Worm (Caenorhabditis elegans) whole organism, L3 larva: ENCODE results near the gene F47G3.3.
A peak's percentile ranks its signal among the peaks of the same experiment; 100 is the strongest.

Source experiments
- R02D3.7 ChIP-seq: fragments of 150-350 bp; optimal IDR thresholded peaks from 2 replicates; lab custom pipeline; 2014; ENCODE audit warnings: missing biosample characterization, missing genetic modification characterization
- aly-2 ChIP-seq: fragments of 150-350 bp; optimal IDR thresholded peaks from 2 replicates; lab custom pipeline; 2014; ENCODE audit warnings: missing biosample characterization, missing genetic modification characterization
- ama-1 ChIP-seq: fragments of 150-350 bp; optimal IDR thresholded peaks from 2 replicates; lab custom pipeline; 2018
- ceh-28 ChIP-seq: fragments of 150-350 bp; optimal IDR thresholded peaks from 2 replicates; lab custom pipeline; 2014; ENCODE audit warnings: missing biosample characterization, missing genetic modification reagents, missing genetic modification characterization
- ceh-82 ChIP-seq: fragments of 150-350 bp; optimal IDR thresholded peaks from 2 replicates; lab custom pipeline; 2014; ENCODE audit warnings: missing biosample characterization, missing genetic modification characterization
- ceh-9 ChIP-seq: sonication (generic microtip); optimal IDR thresholded peaks from 2 replicates; lab custom pipeline; 2018; ENCODE audit warnings: missing biosample characterization, missing genetic modification characterization
- daf-12 ChIP-seq: fragments of 150-350 bp; optimal IDR thresholded peaks from 2 replicates; lab custom pipeline; 2014; ENCODE audit warnings: missing biosample characterization, missing genetic modification reagents, missing genetic modification characterization
- egl-27 ChIP-seq: sonication (generic microtip); optimal IDR thresholded peaks from 4 replicates; lab custom pipeline; 2017; ENCODE audit warnings: missing biosample characterization, missing genetic modification reagents, missing genetic modification characterization
- egl-5 ChIP-seq: fragments of 150-350 bp; optimal IDR thresholded peaks from 2 replicates; lab custom pipeline; 2017; ENCODE audit warnings: missing biosample characterization, missing genetic modification reagents, missing genetic modification characterization, inconsistent platforms
- elt-1 ChIP-seq: fragments of 150-350 bp; optimal IDR thresholded peaks from 2 replicates; lab custom pipeline; 2014; ENCODE audit warnings: missing biosample characterization, missing genetic modification characterization
- elt-2 ChIP-seq: sonication (generic microtip); optimal IDR thresholded peaks from 2 replicates; lab custom pipeline; 2016; ENCODE audit warnings: missing genetic modification reagents, mild to moderate bottlenecking, missing genetic modification characterization, missing compliant biosample characterization
- elt-3 ChIP-seq, 3 experiments: fragments of 150-350 bp in 1 of 3; sonication (generic microtip) in 2 of 3; optimal IDR thresholded peaks; 2 replicates in 2 of 3; 4 replicates in 1 of 3; lab custom pipeline; 2014 to 2017; ENCODE audit warnings: missing biosample characterization in 3 of 3, missing genetic modification characterization in 3 of 3
- eor-1 ChIP-seq, 2 experiments: fragments of 150-350 bp; optimal IDR thresholded peaks; 2 replicates each; lab custom pipeline; 2014 to 2018; ENCODE audit warnings: missing biosample characterization in 2 of 2, missing genetic modification characterization in 2 of 2
- fkh-10 ChIP-seq: sonication (generic microtip); optimal IDR thresholded peaks from 2 replicates; lab custom pipeline; 2017; ENCODE audit warnings: missing biosample characterization, missing genetic modification reagents, missing genetic modification characterization
- fkh-2 ChIP-seq: fragments of 150-350 bp; optimal IDR thresholded peaks from 2 replicates; lab custom pipeline; 2014; ENCODE audit warnings: missing biosample characterization, missing genetic modification reagents, missing genetic modification characterization
- fos-1 ChIP-seq: fragments of 150-350 bp; optimal IDR thresholded peaks from 2 replicates; lab custom pipeline; 2014; ENCODE audit warnings: missing biosample characterization, missing genetic modification characterization
- hmg-11 ChIP-seq: sonication (generic microtip); optimal IDR thresholded peaks from 2 replicates; lab custom pipeline; 2016; ENCODE audit warnings: missing genetic modification characterization, missing compliant biosample characterization
- jun-1 ChIP-seq: fragments of 150-350 bp; optimal IDR thresholded peaks from 2 replicates; lab custom pipeline; 2014; ENCODE audit warnings: missing biosample characterization, missing genetic modification reagents, missing genetic modification characterization
- lin-15B ChIP-seq: fragments of 150-350 bp; optimal IDR thresholded peaks from 2 replicates; lab custom pipeline; 2014; ENCODE audit warnings: missing biosample characterization, missing genetic modification characterization
- lin-39 ChIP-seq: fragments of 150-350 bp; optimal IDR thresholded peaks from 2 replicates; lab custom pipeline; 2018; ENCODE audit warnings: missing biosample characterization, missing genetic modification reagents, missing genetic modification characterization
- lsy-12 ChIP-seq: sonication (generic microtip); optimal IDR thresholded peaks from 2 replicates; lab custom pipeline; 2016; ENCODE audit warnings: mild to moderate bottlenecking, missing genetic modification characterization, missing compliant biosample characterization
- mdl-1 ChIP-seq: fragments of 150-350 bp; optimal IDR thresholded peaks from 2 replicates; lab custom pipeline; 2014; ENCODE audit warnings: missing biosample characterization, missing genetic modification characterization
- mml-1 ChIP-seq: fragments of 150-350 bp; sonication (generic microtip); optimal IDR thresholded peaks from 3 replicates; lab custom pipeline; 2014; ENCODE audit warnings: missing biosample characterization, missing genetic modification characterization
- nfya-1 ChIP-seq: sonication (generic microtip); optimal IDR thresholded peaks from 2 replicates; lab custom pipeline; 2017; ENCODE audit warnings: missing genetic modification characterization, mild to moderate bottlenecking, missing compliant biosample characterization, antibody characterized with exemption, moderate library complexity; ENCODE audit not compliant: insufficient read depth
- nhr-12 ChIP-seq: fragments of 150-350 bp; optimal IDR thresholded peaks from 2 replicates; lab custom pipeline; 2014; ENCODE audit warnings: missing biosample characterization, missing genetic modification characterization
- nhr-237 ChIP-seq: fragments of 150-350 bp; optimal IDR thresholded peaks from 2 replicates; lab custom pipeline; 2014; ENCODE audit warnings: missing biosample characterization, missing genetic modification characterization
- nhr-25 ChIP-seq: sonication (generic microtip); optimal IDR thresholded peaks from 2 replicates; lab custom pipeline; 2017; ENCODE audit warnings: missing biosample characterization, missing genetic modification characterization
- nhr-28 ChIP-seq: fragments of 150-350 bp; optimal IDR thresholded peaks from 2 replicates; lab custom pipeline; 2014; ENCODE audit warnings: missing biosample characterization, missing genetic modification characterization
- nhr-43 ChIP-seq: sonication (generic microtip); optimal IDR thresholded peaks from 2 replicates; lab custom pipeline; 2016; ENCODE audit warnings: mild to moderate bottlenecking, missing genetic modification characterization, missing compliant biosample characterization; ENCODE audit not compliant: poor library complexity, severe bottlenecking
- nhr-67 ChIP-seq: fragments of 150-350 bp; optimal IDR thresholded peaks from 2 replicates; lab custom pipeline; 2014; ENCODE audit warnings: missing biosample characterization, missing genetic modification characterization
- nhr-76 ChIP-seq: fragments of 150-350 bp; sonication (generic microtip); optimal IDR thresholded peaks from 5 replicates; lab custom pipeline; 2014; ENCODE audit warnings: missing biosample characterization, missing genetic modification characterization
- pha-4 ChIP-seq: fragments of 150-350 bp; optimal IDR thresholded peaks from 2 replicates; lab custom pipeline; 2014; ENCODE audit warnings: missing biosample characterization, missing genetic modification reagents, missing genetic modification characterization
- pqm-1 ChIP-seq: fragments of 150-350 bp; optimal IDR thresholded peaks from 2 replicates; lab custom pipeline; 2017; ENCODE audit warnings: missing biosample characterization, missing genetic modification characterization, inconsistent platforms
- sea-2 ChIP-seq: fragments of 150-350 bp; sonication (generic microtip); optimal IDR thresholded peaks from 4 replicates; lab custom pipeline; 2014; ENCODE audit warnings: missing biosample characterization, missing genetic modification reagents, missing genetic modification characterization
- skn-1 ChIP-seq: fragments of 150-350 bp; optimal IDR thresholded peaks from 2 replicates; lab custom pipeline; 2014; ENCODE audit warnings: missing biosample characterization, missing genetic modification characterization
- snpc-4 ChIP-seq: fragments of 150-350 bp; optimal IDR thresholded peaks from 2 replicates; lab custom pipeline; 2014; ENCODE audit warnings: missing biosample characterization, missing genetic modification characterization
- tbx-2 ChIP-seq: sonication (generic microtip); optimal IDR thresholded peaks from 2 replicates; lab custom pipeline; 2016; ENCODE audit warnings: mild to moderate bottlenecking, missing genetic modification characterization, missing compliant biosample characterization
- unc-62 ChIP-seq: fragments of 150-350 bp; sonication (generic microtip); optimal IDR thresholded peaks from 4 replicates; lab custom pipeline; 2014; ENCODE audit warnings: missing biosample characterization, missing genetic modification reagents, missing genetic modification characterization
- zag-1 ChIP-seq: fragments of 150-350 bp; optimal IDR thresholded peaks from 2 replicates; lab custom pipeline; 2014; ENCODE audit warnings: missing biosample characterization, missing genetic modification characterization
- ztf-11 ChIP-seq: fragments of 150-350 bp; optimal IDR thresholded peaks from 2 replicates; lab custom pipeline; 2014; ENCODE audit warnings: missing biosample characterization, missing genetic modification characterization
- ztf-4 ChIP-seq: fragments of 150-350 bp; optimal IDR thresholded peaks from 2 replicates; lab custom pipeline; 2014; ENCODE audit warnings: missing biosample characterization, missing genetic modification characterization

F47G3.3 gene

ce11 chrX:2347962-2348361 is 27.8 kb upstream of the F47G3.3 start:
- TF ChIP-seq fos-1 (no peak), pqm-1 (no peak), pha-4 (no peak), ztf-4 (no peak), lin-15B (tag; lab: Kevin White, UChicago) (no peak), fkh-10 (GFP tag; lab: Kevin White, UChicago) (no peak), nhr-76 (tag; lab: Kevin White, UChicago) (no peak), aly-2 (tag; lab: Kevin White, UChicago) (no peak), nfya-1 (no peak), egl-27 (tag; lab: Kevin White, UChicago) (no peak), nhr-12 (tag; lab: Kevin White, UChicago) (no peak)

DNA sequence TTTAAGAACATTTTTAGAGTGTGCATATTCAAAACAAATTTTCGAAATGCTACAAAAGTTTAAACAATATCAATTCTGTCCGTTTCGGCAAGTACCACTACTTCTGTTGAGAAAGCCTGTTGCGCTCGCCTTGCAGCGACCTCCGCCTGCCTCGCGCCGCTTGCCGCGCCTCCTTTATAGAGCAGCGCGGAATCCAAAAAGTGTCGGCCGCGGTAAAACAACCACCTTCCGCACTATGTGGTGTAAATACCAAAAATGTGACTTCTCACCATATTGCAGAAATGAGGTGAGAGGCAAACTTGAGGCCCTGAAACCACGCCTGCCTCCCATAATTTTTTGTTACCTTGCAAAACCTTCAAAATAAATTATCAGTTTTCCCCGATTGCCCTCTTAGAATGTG is 22.9 kb upstream of the F47G3.3 start:
- no peak for TF ChIP-seq ztf-11
- no peak for TF ChIP-seq nhr-25 (tag; lab: Kevin White, UChicago)
- TF ChIP-seq fkh-10 (GFP tag; lab: Kevin White, UChicago): no peak
- TF ChIP-seq nhr-28 (tag; lab: Kevin White, UChicago): no peak
- TF ChIP-seq snpc-4 (tag; lab: Kevin White, UChicago): no peak
- TF ChIP-seq unc-62 (GFP tag; lab: Kevin White, UChicago): no peak
- TF ChIP-seq ama-1 (lab: Kevin White, UChicago): no peak
- TF ChIP-seq egl-5: no peak
- no peak for TF ChIP-seq daf-12 (tag; lab: Kevin White, UChicago)
- TF ChIP-seq fkh-2 (tag; lab: Kevin White, UChicago): no peak
- no peak for TF ChIP-seq elt-1 (tag; lab: Kevin White, UChicago)
- no peak for TF ChIP-seq ztf-4
- no peak for TF ChIP-seq nhr-12 (tag; lab: Kevin White, UChicago)
- TF ChIP-seq pha-4: no peak
- no peak for TF ChIP-seq lin-39 (tag; lab: Kevin White, UChicago)
- no peak for TF ChIP-seq egl-27 (tag; lab: Kevin White, UChicago)
- TF ChIP-seq tbx-2: no peak
- no peak for TF ChIP-seq nhr-237 (tag; lab: Kevin White, UChicago)
- no peak for TF ChIP-seq hmg-11
- TF ChIP-seq nfya-1: no peak
- TF ChIP-seq, all 47 proteins: peak for 0

DNA sequence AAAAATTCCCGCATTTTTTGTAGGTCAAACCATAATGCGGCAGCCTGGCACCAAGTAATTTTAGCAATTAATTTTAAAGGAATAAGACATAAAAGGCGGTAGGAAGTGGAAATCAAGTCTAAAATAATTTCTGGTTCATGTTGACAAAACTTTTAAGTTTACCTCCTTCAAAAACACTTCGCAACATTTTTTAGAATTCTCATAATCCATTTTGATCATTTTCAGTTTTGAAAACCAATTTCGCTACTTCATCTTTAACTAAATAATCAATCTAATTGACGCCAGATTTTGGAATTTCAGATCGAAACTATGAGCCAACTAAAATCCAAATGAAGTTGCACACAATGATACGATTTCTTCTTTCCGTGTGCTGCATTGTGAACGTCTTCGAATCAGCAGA is 16.0 kb upstream of the F47G3.3 start, which contains the start of gene lgc-40:
Gene lgc-40 (plus strand): TSS at position 301 of the 400 bp plus-strand sequence.
- TF ChIP-seq elt-3 (tag; optimal IDR thresholded peaks at IDR 0.05; lab: Kevin White, UChicago): no peak

DNA sequence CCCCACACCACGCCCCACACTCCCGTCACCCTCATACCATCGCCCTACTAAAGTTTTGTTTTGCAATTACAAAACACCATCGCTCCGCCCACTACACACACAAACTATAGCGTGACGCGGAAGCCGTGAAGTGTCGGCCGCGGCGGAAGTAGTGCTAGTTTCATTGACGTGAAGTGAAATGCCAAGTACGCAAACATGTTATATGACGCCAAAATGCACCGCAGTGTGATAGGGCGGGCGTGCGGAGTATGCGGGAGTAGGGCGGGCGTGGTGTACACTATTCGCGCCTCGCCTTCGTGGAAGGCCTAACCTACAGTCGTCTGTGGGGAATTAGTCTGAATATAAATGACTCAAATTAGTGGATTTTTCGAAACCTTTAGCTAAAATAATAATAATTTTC is 12.9 kb upstream of the F47G3.3 start:
- TF ChIP-seq pha-4 (no peak), jun-1 (tag; lab: Kevin White, UChicago) (no peak), lsy-12 (tag; lab: Kevin White, UChicago) (no peak), nhr-25 (tag; lab: Kevin White, UChicago) (no peak), aly-2 (tag; lab: Kevin White, UChicago) (no peak)

DNA sequence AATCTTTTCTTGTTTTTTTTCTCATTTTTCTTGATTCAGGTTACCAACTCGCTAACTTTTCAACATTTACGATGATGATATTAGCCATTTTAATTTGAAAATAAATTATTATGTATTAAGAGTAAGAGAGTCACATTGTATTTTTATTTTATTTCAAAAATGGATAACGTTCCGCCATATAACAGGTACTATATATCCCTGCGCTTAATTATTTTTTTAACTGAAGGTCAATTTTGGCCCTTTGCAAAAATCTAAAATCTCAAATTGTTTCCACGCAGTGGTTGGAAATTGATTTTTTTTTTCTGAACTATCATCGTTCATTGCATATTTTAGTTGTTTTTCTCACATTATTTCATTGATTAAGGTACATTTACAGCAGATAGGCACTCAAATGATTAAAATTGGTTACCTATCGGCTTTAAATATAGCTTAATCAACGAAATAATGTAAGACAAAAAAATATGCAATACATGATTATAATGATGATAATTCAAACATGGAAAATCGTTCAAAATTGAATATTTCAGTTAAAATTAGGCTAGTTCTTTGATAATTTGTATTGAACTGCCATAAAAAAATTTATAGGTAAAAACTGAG is 11.0 kb upstream of the F47G3.3 start:
- TF ChIP-seq daf-12 (tag; lab: Kevin White, UChicago) (peak; percentile 45), mml-1 (tag; lab: Kevin White, UChicago) (no peak), nfya-1 (peak; percentile 51), nhr-25 (tag; lab: Kevin White, UChicago) (peak; percentile 85), elt-2 (peak; percentile 74), hmg-11 (peak; percentile 81), ztf-4 (peak; percentile 70), ceh-28 (peak; percentile 98), ceh-82 (tag; lab: Kevin White, UChicago) (peak; percentile 94), ceh-9 (no peak), R02D3.7 (tag; lab: Kevin White, UChicago) (peak; percentile 80), jun-1 (tag; lab: Kevin White, UChicago) (peak; percentile 97), tbx-2 (peak; percentile 96), lsy-12 (tag; lab: Kevin White, UChicago) (peak; percentile 88), zag-1 (tag; lab: Kevin White, UChicago) (peak; percentile 34), pha-4 (peak; percentile 95), nhr-67 (tag; lab: Kevin White, UChicago) (peak; percentile 61), eor-1 (tag; optimal IDR thresholded peaks at IDR 0.05; lab: Kevin White, UChicago) (peak in 1 of 2 experiments; percentile 48), skn-1 (tag; lab: Kevin White, UChicago) (peak; percentile 90), nhr-12 (tag; lab: Kevin White, UChicago) (no peak), unc-62 (GFP tag; lab: Kevin White, UChicago) (peak; percentile 4), snpc-4 (tag; lab: Kevin White, UChicago) (peak; percentile 89), mdl-1 (tag; lab: Kevin White, UChicago) (peak; percentile 67), nhr-76 (tag; lab: Kevin White, UChicago) (peak; percentile 74), fkh-10 (GFP tag; lab: Kevin White, UChicago) (no peak), nhr-43 (peak; percentile 97), sea-2 (GFP tag; lab: Kevin White, UChicago) (no peak), lin-15B (tag; lab: Kevin White, UChicago) (no peak), ama-1 (lab: Kevin White, UChicago) (no peak), nhr-28 (tag; lab: Kevin White, UChicago) (peak; percentile 66), egl-5 (peak; percentile 42), elt-1 (tag; lab: Kevin White, UChicago) (peak; percentile 48)
